Fruit fly (Drosophila melanogaster) whole organism: ENCODE data around the gene CG34432.

Experiments
- EcR ChIP-seq, 2 experiments: fragments of >200 bp; optimal IDR thresholded peaks; 2 replicates each; lab custom pipeline; 2017; ENCODE audit warnings: missing biosample characterization in 2 of 2, missing genetic modification characterization in 2 of 2, missing genetic modification reagents in 2 of 2
- usp ChIP-seq: fragments of >200 bp; optimal IDR thresholded peaks from 2 replicates; lab custom pipeline; 2017; ENCODE audit warnings: missing biosample characterization, missing genetic modification characterization, mixed read lengths

DNA sequence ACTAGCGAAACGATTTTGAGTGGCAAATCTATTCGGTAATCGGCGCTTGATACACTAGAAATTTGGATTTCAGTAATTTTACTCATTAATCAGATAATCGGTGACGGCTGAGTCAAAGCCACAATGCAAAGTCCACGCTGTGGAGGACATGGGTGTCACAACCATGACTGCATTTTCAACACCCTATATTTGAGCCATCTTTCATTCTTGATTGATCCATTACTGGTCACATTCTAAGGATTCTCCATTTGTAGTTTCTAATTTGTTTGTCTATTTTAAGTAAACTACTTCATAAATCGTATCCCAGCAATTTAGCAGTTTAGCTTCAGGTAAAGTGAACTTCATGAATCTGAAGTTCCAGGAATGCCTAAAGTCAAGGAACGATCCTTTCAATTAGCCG, 48.1 kb downstream of the CG34432 start, which contains the start of gene Pka-C2:
- TF ChIP-seq usp (GFP tag; lab: Kevin White, UChicago) (no peak), EcR (GFP tag; optimal IDR thresholded peaks at IDR 0.05; lab: Kevin White, UChicago) (no peak)
